Worm (Caenorhabditis elegans) whole organism, L2 larva: ENCODE results near the gene F54H12.10.

Source experiments
- C34F6.9 ChIP-seq: fragments of 150-350 bp; optimal IDR thresholded peaks from 2 replicates; lab custom pipeline; 2014; ENCODE audit warnings: missing biosample characterization, missing genetic modification characterization
- F13H6.1 ChIP-seq: sonication (generic microtip); optimal IDR thresholded peaks from 2 replicates; lab custom pipeline; 2016; ENCODE audit warnings: missing genetic modification characterization, missing compliant biosample characterization
- R02D3.7 ChIP-seq: fragments of 150-350 bp; optimal IDR thresholded peaks from 2 replicates; lab custom pipeline; 2014; ENCODE audit warnings: missing biosample characterization, missing genetic modification characterization
- Y55F3AM.14 ChIP-seq: fragments of 200-800 bp; sonication (Bioruptor generic); optimal IDR thresholded peaks from 2 replicates; lab custom pipeline; 2018; ENCODE audit warnings: mild to moderate bottlenecking, missing genetic modification characterization, missing compliant biosample characterization
- ZK546.5 ChIP-seq: sonication (generic microtip); optimal IDR thresholded peaks from 2 replicates; lab custom pipeline; 2017; ENCODE audit warnings: missing biosample characterization, missing genetic modification characterization
- alr-1 ChIP-seq: fragments of 150-350 bp; optimal IDR thresholded peaks from 2 replicates; lab custom pipeline; 2014; ENCODE audit warnings: missing biosample characterization, missing genetic modification characterization
- ama-1 ChIP-seq: fragments of 150-350 bp; optimal IDR thresholded peaks from 2 replicates; lab custom pipeline; 2018; ENCODE audit warnings: inconsistent platforms
- blmp-1 ChIP-seq: sonication (generic microtip); optimal IDR thresholded peaks from 2 replicates; lab custom pipeline; 2017; ENCODE audit warnings: missing genetic modification characterization, mild to moderate bottlenecking, missing compliant biosample characterization, antibody characterized with exemption, moderate library complexity; ENCODE audit not compliant: insufficient read depth
- ceh-16 ChIP-seq: fragments of 150-350 bp; optimal IDR thresholded peaks from 2 replicates; lab custom pipeline; 2014; ENCODE audit warnings: missing biosample characterization, missing genetic modification characterization
- ceh-82 ChIP-seq: fragments of 150-350 bp; optimal IDR thresholded peaks from 2 replicates; lab custom pipeline; 2014; ENCODE audit warnings: missing biosample characterization, missing genetic modification characterization
- crh-2 ChIP-seq: sonication (generic microtip); optimal IDR thresholded peaks from 2 replicates; lab custom pipeline; 2017; ENCODE audit warnings: missing biosample characterization, missing genetic modification characterization
- dmd-4 ChIP-seq: sonication (generic microtip); optimal IDR thresholded peaks from 2 replicates; lab custom pipeline; 2017; ENCODE audit warnings: missing biosample characterization, missing genetic modification characterization
- egl-27 ChIP-seq: sonication (generic microtip); optimal IDR thresholded peaks from 3 replicates; lab custom pipeline; 2017; ENCODE audit warnings: missing biosample characterization, missing genetic modification reagents, missing genetic modification characterization
- elt-1 ChIP-seq: fragments of 150-350 bp; optimal IDR thresholded peaks from 2 replicates; lab custom pipeline; 2014; ENCODE audit warnings: missing biosample characterization, missing genetic modification characterization
- elt-3 ChIP-seq: sonication (generic microtip); optimal IDR thresholded peaks from 2 replicates; lab custom pipeline; 2017; ENCODE audit warnings: missing biosample characterization, missing genetic modification characterization
- fos-1 ChIP-seq: fragments of 150-350 bp; optimal IDR thresholded peaks from 2 replicates; lab custom pipeline; 2014; ENCODE audit warnings: missing biosample characterization, missing genetic modification characterization
- gmeb-1 ChIP-seq: fragments of 150-350 bp; optimal IDR thresholded peaks from 2 replicates; lab custom pipeline; 2014; ENCODE audit warnings: missing biosample characterization, missing genetic modification characterization
- lin-11 ChIP-seq: fragments of 150-350 bp; sonication (generic microtip); optimal IDR thresholded peaks from 2 replicates; lab custom pipeline; 2014; ENCODE audit warnings: missing biosample characterization, missing genetic modification characterization, inconsistent platforms, mixed read lengths
- lin-13 ChIP-seq: fragments of 150-350 bp; optimal IDR thresholded peaks from 2 replicates; lab custom pipeline; 2014; ENCODE audit warnings: missing biosample characterization, missing genetic modification reagents, missing genetic modification characterization
- lin-39 ChIP-seq: fragments of 150-350 bp; optimal IDR thresholded peaks from 2 replicates; lab custom pipeline; 2014; ENCODE audit warnings: missing biosample characterization, missing genetic modification reagents, missing genetic modification characterization
- mab-5 ChIP-seq: fragments of 150-350 bp; optimal IDR thresholded peaks from 2 replicates; lab custom pipeline; 2014; ENCODE audit warnings: missing biosample characterization, missing genetic modification characterization
- mbf-1 ChIP-seq: sonication (generic microtip); optimal IDR thresholded peaks from 2 replicates; lab custom pipeline; 2017; ENCODE audit warnings: missing biosample characterization, missing genetic modification characterization
- mdl-1 ChIP-seq, 2 experiments: fragments of 150-350 bp in 1 of 2; sonication (generic microtip) in 1 of 2; optimal IDR thresholded peaks; 2 replicates each; lab custom pipeline; 2017; ENCODE audit warnings: missing biosample characterization in 2 of 2, missing genetic modification characterization in 2 of 2
- nhr-10 ChIP-seq: sonication (generic microtip); optimal IDR thresholded peaks from 2 replicates; lab custom pipeline; 2017; ENCODE audit warnings: missing biosample characterization, missing genetic modification characterization
- nhr-11 ChIP-seq: fragments of 150-350 bp; optimal IDR thresholded peaks from 2 replicates; lab custom pipeline; 2014; ENCODE audit warnings: missing biosample characterization, missing genetic modification characterization
- nhr-12 ChIP-seq: fragments of 150-350 bp; optimal IDR thresholded peaks from 2 replicates; lab custom pipeline; 2014; ENCODE audit warnings: missing biosample characterization, missing genetic modification characterization
- nhr-129 ChIP-seq: fragments of 150-350 bp; optimal IDR thresholded peaks from 2 replicates; lab custom pipeline; 2014; ENCODE audit warnings: missing biosample characterization, missing genetic modification characterization
- nhr-21 ChIP-seq: fragments of 150-350 bp; optimal IDR thresholded peaks from 2 replicates; lab custom pipeline; 2014; ENCODE audit warnings: missing biosample characterization, missing genetic modification characterization
- nhr-237 ChIP-seq: fragments of 150-350 bp; optimal IDR thresholded peaks from 2 replicates; lab custom pipeline; 2014; ENCODE audit warnings: missing biosample characterization, missing genetic modification characterization
- nhr-25 ChIP-seq: fragments of 150-350 bp; sonication (generic microtip); optimal IDR thresholded peaks from 3 replicates; lab custom pipeline; 2014; ENCODE audit warnings: missing biosample characterization, missing genetic modification characterization
- nhr-6 ChIP-seq: fragments of 150-350 bp; optimal IDR thresholded peaks from 2 replicates; lab custom pipeline; 2014; ENCODE audit warnings: missing biosample characterization, missing genetic modification characterization
- nhr-77 ChIP-seq: fragments of 150-350 bp; optimal IDR thresholded peaks from 2 replicates; lab custom pipeline; 2014; ENCODE audit warnings: missing biosample characterization, missing genetic modification characterization
- peb-1 ChIP-seq: fragments of 150-350 bp; optimal IDR thresholded peaks from 2 replicates; lab custom pipeline; 2014; ENCODE audit warnings: missing biosample characterization, missing genetic modification characterization
- sem-4 ChIP-seq: fragments of 150-350 bp; optimal IDR thresholded peaks from 2 replicates; lab custom pipeline; 2014; ENCODE audit warnings: missing biosample characterization, missing genetic modification reagents, missing genetic modification characterization
- sma-3 ChIP-seq: sonication (generic microtip); optimal IDR thresholded peaks from 2 replicates; lab custom pipeline; 2016; ENCODE audit warnings: missing genetic modification reagents, missing genetic modification characterization, missing compliant biosample characterization
- sma-9 ChIP-seq, 2 experiments: fragments of 150-350 bp in 1 of 2; sonication (generic microtip) in 1 of 2; optimal IDR thresholded peaks; 2 replicates each; lab custom pipeline; 2014 to 2016; ENCODE audit warnings: missing genetic modification characterization in 2 of 2, mild to moderate bottlenecking in 1 of 2, missing biosample characterization in 1 of 2, missing compliant biosample characterization in 1 of 2, missing genetic modification reagents in 1 of 2, moderate library complexity in 1 of 2
- snpc-4 ChIP-seq: fragments of 150-350 bp; optimal IDR thresholded peaks from 2 replicates; lab custom pipeline; 2014; ENCODE audit warnings: missing biosample characterization, missing genetic modification characterization
- unc-39 ChIP-seq: fragments of 150-350 bp; optimal IDR thresholded peaks from 2 replicates; lab custom pipeline; 2014; ENCODE audit warnings: missing biosample characterization, missing genetic modification characterization
- unc-55 ChIP-seq: fragments of 150-350 bp; sonication (generic microtip); optimal IDR thresholded peaks from 3 replicates; lab custom pipeline; 2014; ENCODE audit warnings: missing biosample characterization, missing genetic modification reagents, missing genetic modification characterization
- unc-62 ChIP-seq: fragments of 150-350 bp; optimal IDR thresholded peaks from 2 replicates; lab custom pipeline; 2014; ENCODE audit warnings: missing biosample characterization, missing genetic modification reagents, missing genetic modification characterization
- zag-1 ChIP-seq: fragments of 150-350 bp; optimal IDR thresholded peaks from 2 replicates; lab custom pipeline; 2014; ENCODE audit warnings: missing biosample characterization, missing genetic modification characterization
- ztf-1 ChIP-seq: fragments of 200-800 bp; sonication (Bioruptor generic); conservative IDR thresholded peaks from 2 replicates; pipeline ENCODE4 v1.3.6; 2022; ENCODE audit warnings: missing genetic modification characterization, missing compliant biosample characterization
- ztf-11 ChIP-seq: sonication (generic microtip); optimal IDR thresholded peaks from 2 replicates; lab custom pipeline; 2017; ENCODE audit warnings: missing biosample characterization, missing genetic modification characterization
- ztf-4 ChIP-seq: fragments of 150-350 bp; optimal IDR thresholded peaks from 2 replicates; lab custom pipeline; 2014; ENCODE audit warnings: missing biosample characterization, missing genetic modification characterization

Gene F54H12.10

ce11 chrIII:7981938-7982337, 23.2 kb upstream of the F54H12.10 start:
- no peak for TF ChIP-seq unc-55

- TF ChIP-seq mab-5 = no peak
- TF ChIP-seq mdl-1 (tag; optimal IDR thresholded peaks at IDR 0.05; lab: Kevin White, UChicago) = no peak
- TF ChIP-seq sem-4 (tag; lab: Kevin White, UChicago) = no peak
- no peak for TF ChIP-seq crh-2
- no peak for TF ChIP-seq zag-1 (tag; lab: Kevin White, UChicago)
- TF ChIP-seq unc-55 = no peak
- TF ChIP-seq R02D3.7 (tag; lab: Kevin White, UChicago) = no peak
- TF ChIP-seq dmd-4 (tag; lab: Kevin White, UChicago) = no peak
- no peak for TF ChIP-seq gmeb-1
- no peak for TF ChIP-seq unc-62 (GFP tag; lab: Kevin White, UChicago)
- TF ChIP-seq lin-39 (tag; lab: Kevin White, UChicago) = no peak
- no peak for TF ChIP-seq nhr-25 (tag; lab: Kevin White, UChicago)
- no peak for TF ChIP-seq nhr-237 (tag; lab: Kevin White, UChicago)
- no peak for TF ChIP-seq nhr-21
- TF ChIP-seq lin-13 (GFP tag; lab: Kevin White, UChicago) = no peak
- TF ChIP-seq, all 48 proteins: peak for 0
Observed at ce11 chrIII:7981233-7981632, 22.5 kb upstream of the F54H12.10 start.

ce11 chrIII:7979659-7980058, 20.9 kb upstream of the F54H12.10 start, which contains the start of gene clp-1:
Gene clp-1 (plus strand): TSS chrIII:7979959.
- TF ChIP-seq lin-11 (tag; lab: Kevin White, UChicago) (no peak), ZK546.5 (tag; lab: Kevin White, UChicago) (no peak), crh-2 (no peak), Y55F3AM.14 (GFP tag; lab: Kevin White, UChicago) (no peak), unc-39 (no peak), C34F6.9 (tag; lab: Kevin White, UChicago) (no peak), gmeb-1 (no peak), nhr-21 (no peak), nhr-6 (tag; lab: Kevin White, UChicago) (no peak), nhr-129 (tag; lab: Kevin White, UChicago) (no peak), ama-1 (no peak), ztf-1 (GFP tag; lab: Robert Waterston, UW) (no peak), ceh-16 (tag; lab: Kevin White, UChicago) (no peak), unc-55 (no peak), lin-13 (GFP tag; lab: Kevin White, UChicago) (no peak), zag-1 (tag; lab: Kevin White, UChicago) (no peak), alr-1 (tag; lab: Kevin White, UChicago) (no peak), nhr-12 (tag; lab: Kevin White, UChicago) (no peak)

- TF ChIP-seq R02D3.7 (tag; lab: Kevin White, UChicago) (no peak), F13H6.1 (tag; lab: Kevin White, UChicago) (peak; percentile 70), elt-3 (tag; lab: Kevin White, UChicago) (no peak), zag-1 (tag; lab: Kevin White, UChicago) (no peak), ama-1 (no peak), ztf-11 (tag; lab: Kevin White, UChicago) (no peak), ZK546.5 (tag; lab: Kevin White, UChicago) (no peak), C34F6.9 (tag; lab: Kevin White, UChicago) (peak; percentile 65), nhr-237 (tag; lab: Kevin White, UChicago) (no peak), elt-1 (tag; lab: Kevin White, UChicago) (no peak), ztf-4 (tag; lab: Kevin White, UChicago) (peak; percentile 30), sma-3 (GFP tag; lab: Kevin White, UChicago) (peak; percentile 84), ceh-82 (tag; lab: Kevin White, UChicago) (no peak), lin-11 (tag; lab: Kevin White, UChicago) (no peak), nhr-21 (no peak), nhr-11 (tag; lab: Kevin White, UChicago) (no peak), mdl-1 (tag; optimal IDR thresholded peaks at IDR 0.05; lab: Kevin White, UChicago) (peak in 1 of 2 experiments; percentile 2), dmd-4 (tag; lab: Kevin White, UChicago) (no peak), ceh-16 (tag; lab: Kevin White, UChicago) (no peak), nhr-25 (tag; lab: Kevin White, UChicago) (peak; percentile 66), nhr-6 (tag; lab: Kevin White, UChicago) (no peak), nhr-12 (tag; lab: Kevin White, UChicago) (no peak), peb-1 (tag; lab: Kevin White, UChicago) (no peak), unc-39 (no peak), unc-55 (peak; percentile 43), ztf-1 (GFP tag; lab: Robert Waterston, UW) (no peak), lin-13 (GFP tag; lab: Kevin White, UChicago) (peak; percentile 33), unc-62 (GFP tag; lab: Kevin White, UChicago) (no peak), mab-5 (peak; percentile 14), snpc-4 (tag; lab: Kevin White, UChicago) (no peak), sma-9 (GFP tag; optimal IDR thresholded peaks at IDR 0.05; lab: Kevin White, UChicago) (peak; percentile 42), sma-9 (tag; optimal IDR thresholded peaks at IDR 0.05; lab: Kevin White, UChicago) (no peak), mbf-1 (tag; lab: Kevin White, UChicago) (no peak), blmp-1 (tag; lab: Kevin White, UChicago) (peak; percentile 9), nhr-77 (tag; lab: Kevin White, UChicago) (no peak), nhr-10 (tag; lab: Kevin White, UChicago) (no peak), alr-1 (tag; lab: Kevin White, UChicago) (no peak), nhr-129 (tag; lab: Kevin White, UChicago) (peak; percentile 54), egl-27 (no peak), crh-2 (peak; percentile 73), fos-1 (tag; lab: Kevin White, UChicago) (peak; percentile 20)
Observed at ce11 chrIII:7978723-7979122, 20.0 kb upstream of the F54H12.10 start.
